Comparison of ENCODE assay signal across 4 fruit fly cellular contexts in genomic region chr2L:7386555-7387420, dm6.
A peak's percentile ranks its signal among the peaks of the same experiment; 100 is the strongest.
TF ChIP-seq lines count a peak whose summit lies in the region.

No protein-coding gene starts in this region.

- no peak for TF ChIP-seq CTCF in whole organism, embryonic (GFP tag; optimal IDR thresholded peaks at IDR 0.05; lab: Kevin White, UChicago)

TF ChIP-seq in whole organism, 6 proteins besides CTCF, POLR2A, EP300 and RAD21:
- TF ChIP-seq Dll (optimal IDR thresholded peaks at IDR 0.05; lab: Kevin White, UChicago) (no peak), pan (optimal IDR thresholded peaks at IDR 0.05; lab: Kevin White, UChicago) (peak; percentile 55)

TF ChIP-seq in whole organism, adult, 20 proteins besides CTCF, POLR2A, EP300 and RAD21:
- TF ChIP-seq CG33017 (tag; optimal IDR thresholded peaks at IDR 0.05; lab: Kevin White, UChicago), result no peak
- peak; percentile 33 for TF ChIP-seq CG14711 (tag; optimal IDR thresholded peaks at IDR 0.05; lab: Kevin White, UChicago)
- TF ChIP-seq bab1 (GFP tag; optimal IDR thresholded peaks at IDR 0.05; lab: Kevin White, UChicago), result peak; percentile 16
- peak; percentile 99 for TF ChIP-seq tj (GFP tag; optimal IDR thresholded peaks at IDR 0.05; lab: Kevin White, UChicago)

TF ChIP-seq in whole organism, embryonic, 481 proteins besides CTCF, POLR2A, EP300 and RAD21 (continues in another document):
- TF ChIP-seq Xrp1 (GFP tag; IDR thresholded peaks at IDR 0.05; lab: Robert Waterston, UW) (peak; percentile 13; the same call in 1 of the 2 replicates), CG12071 (GFP tag; optimal IDR thresholded peaks at IDR 0.05; lab: Kevin White, UChicago) (peak; percentile 42), Ets65A (GFP tag; lab: Kevin White, UChicago) (peak; percentile 49), bsh (GFP tag; optimal IDR thresholded peaks at IDR 0.05; lab: Kevin White, UChicago) (peak in 1 of 2 experiments; percentile 22), D19B (GFP tag; optimal IDR thresholded peaks at IDR 0.05; lab: Kevin White, UChicago) (peak; percentile 77), CG11247 (GFP tag; IDR thresholded peaks at IDR 0.05; lab: Robert Waterston, UW) (no peak), Med (GFP tag; lab: Kevin White, UChicago) (no peak), ERR (GFP tag; optimal IDR thresholded peaks at IDR 0.05; lab: Kevin White, UChicago) (no peak), tin (GFP tag; optimal IDR thresholded peaks at IDR 0.05; lab: Kevin White, UChicago) (no peak), CG5245 (GFP tag; optimal IDR thresholded peaks at IDR 0.05; lab: Kevin White, UChicago) (no peak), sens (GFP tag; lab: Kevin White, UChicago) (peak; percentile 2), CG2875 (GFP tag; optimal IDR thresholded peaks at IDR 0.05; lab: Kevin White, UChicago) (peak; percentile 24), slou (GFP tag; optimal IDR thresholded peaks at IDR 0.05; lab: Kevin White, UChicago) (no peak), chinmo (GFP tag; IDR thresholded peaks at IDR 0.05; lab: Robert Waterston, UW; ENCODE audit: partially characterized antibody) (0 out of 4 replicates have a peak, but pooled peaks have one; percentile 30), CG3995 (GFP tag; optimal IDR thresholded peaks at IDR 0.05; lab: Kevin White, UChicago) (peak; percentile 50), CG1832 (GFP tag; optimal IDR thresholded peaks at IDR 0.05; lab: Kevin White, UChicago) (no peak), HLH4C (GFP tag; IDR thresholded peaks at IDR 0.05; lab: Robert Waterston, UW; ENCODE audit: partially characterized antibody) (no peak), Aef1 (GFP tag; IDR thresholded peaks at IDR 0.05; lab: Robert Waterston, UW) (no peak), D19A (tag; optimal IDR thresholded peaks at IDR 0.05; lab: Kevin White, UChicago) (peak; percentile 47), lab (GFP tag; optimal IDR thresholded peaks at IDR 0.05; lab: Kevin White, UChicago) (peak; percentile 57), CG17912 (GFP tag; optimal IDR thresholded peaks at IDR 0.05; lab: Kevin White, UChicago) (no peak), CG34422 (GFP tag; IDR thresholded peaks at IDR 0.05; lab: Robert Waterston, UW) (0 out of 3 replicates have a peak, but pooled peaks have one; percentile 26), CG15696 (tag; optimal IDR thresholded peaks at IDR 0.05; lab: Kevin White, UChicago) (no peak), CG1024 (GFP tag; IDR thresholded peaks at IDR 0.05; lab: Robert Waterston, UW) (no peak), row (GFP tag; IDR thresholded peaks at IDR 0.05; lab: Robert Waterston, UW) (peak; percentile 51; the same call in 2 of the 3 replicates), CG9797 (GFP tag; optimal IDR thresholded peaks at IDR 0.05; lab: Kevin White, UChicago) (no peak), CG4820 (GFP tag; optimal IDR thresholded peaks at IDR 0.05; lab: Kevin White, UChicago) (no peak), exex (tag; optimal IDR thresholded peaks at IDR 0.05; lab: Kevin White, UChicago) (peak; percentile 32), wek (GFP tag; optimal IDR thresholded peaks at IDR 0.05; lab: Kevin White, UChicago) (no peak), Elba2 (GFP tag; optimal IDR thresholded peaks at IDR 0.05; lab: Kevin White, UChicago) (no peak), C15 (GFP tag; IDR thresholded peaks at IDR 0.05; lab: Robert Waterston, UW) (no peak), Awh (GFP tag; IDR thresholded peaks at IDR 0.05; lab: Robert Waterston, UW) (peak; percentile 51; the same call in 1 of the 2 replicates), Sry-δ (GFP tag; optimal IDR thresholded peaks at IDR 0.05; lab: Kevin White, UChicago) (no peak), Asciz (GFP tag; optimal IDR thresholded peaks at IDR 0.05; lab: Kevin White, UChicago) (peak; percentile 35), inv (GFP tag; IDR thresholded peaks at IDR 0.05; lab: Robert Waterston, UW; ENCODE audit: partially characterized antibody) (no peak), gce (GFP tag; IDR thresholded peaks at IDR 0.05; lab: Robert Waterston, UW) (no peak), CG2199 (GFP tag; IDR thresholded peaks at IDR 0.05; lab: Robert Waterston, UW) (0 out of 3 replicates have a peak, but pooled peaks have one; percentile 16), Mes4 (GFP tag; optimal IDR thresholded peaks at IDR 0.05; lab: Kevin White, UChicago) (no peak), E2f1 (GFP tag; IDR thresholded peaks at IDR 0.05; lab: Robert Waterston, UW) (no peak), CG7357 (GFP tag; IDR thresholded peaks at IDR 0.05; lab: Robert Waterston, UW) (0 out of 3 replicates have a peak, but pooled peaks have one; percentile 27), Hr51 (GFP tag; optimal IDR thresholded peaks at IDR 0.05; lab: Kevin White, UChicago) (no peak), Pdp1 (GFP tag; optimal IDR thresholded peaks at IDR 0.05; lab: Kevin White, UChicago) (no peak), Hr78 (GFP tag; optimal IDR thresholded peaks at IDR 0.05; lab: Kevin White, UChicago) (no peak)

TF ChIP-seq in whole organism, prepupa, 60 proteins besides CTCF, POLR2A, EP300 and RAD21:
- TF ChIP-seq spab (GFP tag; optimal IDR thresholded peaks at IDR 0.05; lab: Kevin White, UChicago) (no peak), fkh (GFP tag; optimal IDR thresholded peaks at IDR 0.05; lab: Kevin White, UChicago) (peak; percentile 62)
TF ChIP-seq in whole organism, prepupa: peak in this region for 1.
